Worm (Caenorhabditis elegans) whole organism, L4 larva: ENCODE results near the gene dpy-17.
A peak's percentile ranks its signal among the peaks of the same experiment; 100 is the strongest.

Source experiments
- F10B5.3 ChIP-seq: sonication (generic microtip); optimal IDR thresholded peaks from 2 replicates; lab custom pipeline; 2016; ENCODE audit warnings: mild to moderate bottlenecking, missing genetic modification characterization, missing compliant biosample characterization
- F26F4.8 ChIP-seq: fragments of 200-800 bp; sonication (Bioruptor generic); conservative IDR thresholded peaks from 2 replicates; pipeline ENCODE4 v1.3.6; 2022; ENCODE audit warnings: missing genetic modification characterization, missing compliant biosample characterization
- F37D6.2 ChIP-seq: sonication (generic microtip); optimal IDR thresholded peaks from 2 replicates; lab custom pipeline; 2016; ENCODE audit warnings: mild to moderate bottlenecking, missing genetic modification characterization, missing compliant biosample characterization
- F44E2.7 ChIP-seq: fragments of 200-800 bp; sonication (Bioruptor generic); IDR thresholded peaks from 2 replicates; pipeline ENCODE4 v2.1.2; 2022; ENCODE audit warnings: missing genetic modification characterization, missing compliant biosample characterization
- T20F7.1 ChIP-seq: fragments of 200-800 bp; sonication (Bioruptor generic); optimal IDR thresholded peaks from 2 replicates; lab custom pipeline; 2018; ENCODE audit warnings: mild to moderate bottlenecking, missing genetic modification characterization, missing compliant biosample characterization
- T26A8.4 ChIP-seq: fragments of 200-800 bp; sonication (Bioruptor generic); IDR thresholded peaks from 2 replicates; pipeline ENCODE4 v1.3.6; 2022; ENCODE audit warnings: missing genetic modification characterization, missing compliant biosample characterization
- Y105C5A.15 ChIP-seq: fragments of 200-800 bp; sonication (Bioruptor generic); IDR thresholded peaks from 2 replicates; pipeline ENCODE4 v1.3.6; 2022; ENCODE audit warnings: missing genetic modification characterization, missing compliant biosample characterization
- ZK546.5 ChIP-seq, 2 experiments: sonication (generic microtip); optimal IDR thresholded peaks; 2 replicates each; lab custom pipeline; 2017; ENCODE audit warnings: missing biosample characterization in 2 of 2, missing genetic modification characterization in 2 of 2
- ama-1 ChIP-seq: fragments of 150-350 bp; optimal IDR thresholded peaks from 2 replicates; lab custom pipeline; 2014; ENCODE audit warnings: inconsistent platforms, mixed read lengths
- ceh-20 ChIP-seq: fragments of 200-800 bp; sonication (Bioruptor generic); IDR thresholded peaks from 2 replicates; pipeline ENCODE4 v1.3.6; 2022; ENCODE audit warnings: missing genetic modification reagents, missing genetic modification characterization, missing compliant biosample characterization
- ceh-44 ChIP-seq: fragments of 200-800 bp; sonication (Bioruptor generic); IDR thresholded peaks from 2 replicates; pipeline ENCODE4 v1.3.6; 2022; ENCODE audit warnings: missing genetic modification reagents, missing genetic modification characterization, missing compliant biosample characterization
- cey-2 ChIP-seq: sonication (generic microtip); optimal IDR thresholded peaks from 3 replicates; lab custom pipeline; 2017; ENCODE audit warnings: missing genetic modification characterization, mild to moderate bottlenecking, missing compliant biosample characterization, antibody characterized with exemption, borderline replicate concordance; ENCODE audit not compliant: insufficient read depth
- daf-19 ChIP-seq: fragments of 200-800 bp; sonication (Bioruptor generic); conservative IDR thresholded peaks from 2 replicates; pipeline ENCODE4 v1.3.6; 2022; ENCODE audit warnings: missing genetic modification characterization, missing compliant biosample characterization
- dmd-6 ChIP-seq: fragments of 200-800 bp; sonication (Bioruptor generic); IDR thresholded peaks from 2 replicates; pipeline ENCODE4 v1.3.6; 2022; ENCODE audit warnings: missing genetic modification reagents, missing genetic modification characterization, missing compliant biosample characterization
- dpl-1 ChIP-seq: fragments of 150-350 bp; optimal IDR thresholded peaks from 2 replicates; lab custom pipeline; 2014; ENCODE audit warnings: missing biosample characterization, missing genetic modification reagents, missing genetic modification characterization
- duxl-1 ChIP-seq: sonication (generic microtip); optimal IDR thresholded peaks from 2 replicates; lab custom pipeline; 2016; ENCODE audit warnings: mild to moderate bottlenecking, missing genetic modification characterization, moderate library complexity, missing compliant biosample characterization; ENCODE audit not compliant: poor library complexity
- dve-1 ChIP-seq: sonication (generic microtip); optimal IDR thresholded peaks from 2 replicates; lab custom pipeline; 2017; ENCODE audit warnings: antibody characterized with exemption, mild to moderate bottlenecking, missing genetic modification characterization, missing compliant biosample characterization; ENCODE audit not compliant: insufficient read depth
- egl-27 ChIP-seq: sonication (generic microtip); optimal IDR thresholded peaks from 3 replicates; lab custom pipeline; 2017; ENCODE audit warnings: missing biosample characterization, missing genetic modification reagents, missing genetic modification characterization
- gei-8 ChIP-seq: fragments of 200-800 bp; sonication (Bioruptor generic); optimal IDR thresholded peaks from 2 replicates; lab custom pipeline; 2018; ENCODE audit warnings: mild to moderate bottlenecking, missing genetic modification characterization, missing compliant biosample characterization
- hlh-11 ChIP-seq: fragments of 200-800 bp; sonication (Bioruptor generic); optimal IDR thresholded peaks from 2 replicates; lab custom pipeline; 2018; ENCODE audit warnings: mild to moderate bottlenecking, missing genetic modification characterization, missing compliant biosample characterization
- jun-1 ChIP-seq: fragments of 150-350 bp; optimal IDR thresholded peaks from 2 replicates; lab custom pipeline; 2014; ENCODE audit warnings: missing biosample characterization, missing genetic modification reagents, missing genetic modification characterization
- lim-7 ChIP-seq: fragments of 200-800 bp; sonication (Bioruptor generic); IDR thresholded peaks from 2 replicates; pipeline ENCODE4 v1.3.6; 2022; ENCODE audit warnings: missing genetic modification characterization, missing compliant biosample characterization
- lin-15B ChIP-seq: fragments of 150-350 bp; sonication (generic microtip); optimal IDR thresholded peaks from 3 replicates; lab custom pipeline; 2014; ENCODE audit warnings: missing biosample characterization, missing genetic modification characterization
- lir-3 ChIP-seq: sonication (generic microtip); optimal IDR thresholded peaks from 2 replicates; lab custom pipeline; 2016; ENCODE audit warnings: mild to moderate bottlenecking, missing genetic modification characterization, missing compliant biosample characterization
- lsy-2 ChIP-seq, 2 experiments: fragments of 150-350 bp in 1 of 2; sonication (generic microtip) in 1 of 2; optimal IDR thresholded peaks; 2 replicates each; lab custom pipeline; 2014 to 2017; ENCODE audit warnings: missing biosample characterization in 2 of 2, missing genetic modification characterization in 2 of 2
- madf-9 ChIP-seq: fragments of 200-800 bp; sonication (Bioruptor generic); conservative IDR thresholded peaks from 2 replicates; pipeline ENCODE4 v1.3.6; 2022; ENCODE audit warnings: missing genetic modification reagents, missing genetic modification characterization, missing compliant biosample characterization
- mdt-29 ChIP-seq: fragments of 200-800 bp; sonication (Bioruptor generic); IDR thresholded peaks from 2 replicates; pipeline ENCODE4 v1.3.6; 2022; ENCODE audit warnings: missing genetic modification reagents, missing genetic modification characterization, missing compliant biosample characterization
- mxl-2 ChIP-seq: fragments of 200-800 bp; sonication (Bioruptor generic); conservative IDR thresholded peaks from 2 replicates; pipeline ENCODE4 v1.3.6; 2022; ENCODE audit warnings: missing genetic modification reagents, missing genetic modification characterization, missing compliant biosample characterization
- nhr-10 ChIP-seq: fragments of 150-350 bp; optimal IDR thresholded peaks from 2 replicates; lab custom pipeline; 2014; ENCODE audit warnings: missing biosample characterization, missing genetic modification characterization
- nhr-102 ChIP-seq: sonication (generic microtip); optimal IDR thresholded peaks from 2 replicates; lab custom pipeline; 2016; ENCODE audit warnings: mild to moderate bottlenecking, missing genetic modification characterization, moderate library complexity, missing compliant biosample characterization
- nhr-11 ChIP-seq: fragments of 150-350 bp; optimal IDR thresholded peaks from 2 replicates; lab custom pipeline; 2014; ENCODE audit warnings: missing biosample characterization, missing genetic modification characterization
- nhr-237 ChIP-seq: sonication (generic microtip); optimal IDR thresholded peaks from 2 replicates; lab custom pipeline; 2017; ENCODE audit warnings: missing biosample characterization, missing genetic modification characterization
- nhr-25 ChIP-seq: sonication (generic microtip); optimal IDR thresholded peaks from 2 replicates; lab custom pipeline; 2017; ENCODE audit warnings: missing genetic modification characterization, mild to moderate bottlenecking, missing compliant biosample characterization, antibody characterized with exemption, moderate library complexity, borderline replicate concordance; ENCODE audit not compliant: insufficient read depth
- nhr-41 ChIP-seq: fragments of 200-800 bp; sonication (Bioruptor generic); IDR thresholded peaks from 2 replicates; pipeline ENCODE4 v1.3.6; 2022; ENCODE audit warnings: missing genetic modification reagents, missing genetic modification characterization, missing compliant biosample characterization
- nhr-42 ChIP-seq: fragments of 200-800 bp; sonication (Bioruptor generic); IDR thresholded peaks from 2 replicates; pipeline ENCODE4 v1.3.6; 2022; ENCODE audit warnings: missing genetic modification characterization, missing compliant biosample characterization
- nhr-48 ChIP-seq: sonication (generic microtip); optimal IDR thresholded peaks from 2 replicates; lab custom pipeline; 2016; ENCODE audit warnings: mild to moderate bottlenecking, missing genetic modification characterization, missing compliant biosample characterization
- pqm-1 ChIP-seq: sonication (generic microtip); optimal IDR thresholded peaks from 2 replicates; lab custom pipeline; 2017; ENCODE audit warnings: missing biosample characterization, missing genetic modification characterization
- rbr-2 ChIP-seq: sonication (generic microtip); optimal IDR thresholded peaks from 2 replicates; lab custom pipeline; 2016; ENCODE audit warnings: missing genotype, missing genetic modification characterization, missing compliant biosample characterization
- sdz-12 ChIP-seq: fragments of 200-800 bp; sonication (Bioruptor generic); optimal IDR thresholded peaks from 2 replicates; lab custom pipeline; 2018; ENCODE audit warnings: mild to moderate bottlenecking, missing genetic modification characterization, missing compliant biosample characterization
- snpc-1.2 ChIP-seq: fragments of 200-800 bp; sonication (Bioruptor generic); IDR thresholded peaks from 2 replicates; pipeline ENCODE4 v1.3.6; 2022; ENCODE audit warnings: missing genetic modification reagents, missing genetic modification characterization, missing compliant biosample characterization
- spr-3 ChIP-seq: fragments of 200-800 bp; sonication (Bioruptor generic); optimal IDR thresholded peaks from 2 replicates; lab custom pipeline; 2018; ENCODE audit warnings: mild to moderate bottlenecking, missing genetic modification characterization, missing compliant biosample characterization
- vab-7 ChIP-seq: fragments of 200-800 bp; sonication (Bioruptor generic); IDR thresholded peaks from 2 replicates; pipeline ENCODE4 v1.3.6; 2022; ENCODE audit warnings: missing genetic modification reagents, missing genetic modification characterization, missing compliant biosample characterization
- zag-1 ChIP-seq: fragments of 150-350 bp; optimal IDR thresholded peaks from 2 replicates; lab custom pipeline; 2014; ENCODE audit warnings: missing biosample characterization, missing genetic modification characterization
- zfp-3 ChIP-seq: fragments of 200-800 bp; sonication (Bioruptor generic); conservative IDR thresholded peaks from 2 replicates; pipeline ENCODE4 v1.3.6; 2022; ENCODE audit warnings: missing genetic modification reagents, missing genetic modification characterization, missing compliant biosample characterization
- zip-11 ChIP-seq: fragments of 200-800 bp; sonication (Bioruptor generic); IDR thresholded peaks from 2 replicates; pipeline ENCODE4 v1.3.6; 2022; ENCODE audit warnings: missing genetic modification characterization, missing compliant biosample characterization
- ztf-7 ChIP-seq: fragments of 150-350 bp; optimal IDR thresholded peaks from 2 replicates; lab custom pipeline; 2014; ENCODE audit warnings: missing biosample characterization, missing genetic modification characterization

Gene dpy-17

DNA sequence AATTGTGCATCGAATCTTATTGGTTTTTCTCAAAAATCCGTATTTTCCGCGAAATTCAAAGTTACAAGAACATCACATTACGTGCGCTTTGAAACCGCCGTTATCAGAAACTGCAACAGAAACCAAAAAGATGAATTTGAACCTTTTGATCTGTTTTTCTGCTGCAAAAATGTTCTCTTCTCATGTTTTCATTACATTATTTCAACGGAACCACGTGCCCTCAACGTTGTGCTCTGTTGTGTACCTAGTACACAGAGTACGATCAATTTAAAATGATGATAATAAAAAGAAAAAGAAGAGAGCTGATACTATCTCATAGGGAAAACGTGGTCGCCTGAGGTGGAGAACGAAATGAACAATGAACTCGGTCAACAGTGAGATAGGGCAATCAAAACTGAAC lies 29.1 kb upstream of the dpy-17 start (continued):
- TF ChIP-seq lsy-2 (tag; optimal IDR thresholded peaks at IDR 0.05; lab: Kevin White, UChicago) = peak in 1 of 2 experiments; percentile 75
- TF ChIP-seq F44E2.7 (GFP tag; lab: Robert Waterston, UW) = no peak
- TF ChIP-seq pqm-1 (tag; lab: Kevin White, UChicago) = peak; percentile 64
- no peak for TF ChIP-seq ZK546.5 (tag; optimal IDR thresholded peaks at IDR 0.05; lab: Kevin White, UChicago)
- TF ChIP-seq nhr-102 = peak; percentile 53
- no peak for TF ChIP-seq spr-3 (GFP tag; lab: Kevin White, UChicago)

DNA sequence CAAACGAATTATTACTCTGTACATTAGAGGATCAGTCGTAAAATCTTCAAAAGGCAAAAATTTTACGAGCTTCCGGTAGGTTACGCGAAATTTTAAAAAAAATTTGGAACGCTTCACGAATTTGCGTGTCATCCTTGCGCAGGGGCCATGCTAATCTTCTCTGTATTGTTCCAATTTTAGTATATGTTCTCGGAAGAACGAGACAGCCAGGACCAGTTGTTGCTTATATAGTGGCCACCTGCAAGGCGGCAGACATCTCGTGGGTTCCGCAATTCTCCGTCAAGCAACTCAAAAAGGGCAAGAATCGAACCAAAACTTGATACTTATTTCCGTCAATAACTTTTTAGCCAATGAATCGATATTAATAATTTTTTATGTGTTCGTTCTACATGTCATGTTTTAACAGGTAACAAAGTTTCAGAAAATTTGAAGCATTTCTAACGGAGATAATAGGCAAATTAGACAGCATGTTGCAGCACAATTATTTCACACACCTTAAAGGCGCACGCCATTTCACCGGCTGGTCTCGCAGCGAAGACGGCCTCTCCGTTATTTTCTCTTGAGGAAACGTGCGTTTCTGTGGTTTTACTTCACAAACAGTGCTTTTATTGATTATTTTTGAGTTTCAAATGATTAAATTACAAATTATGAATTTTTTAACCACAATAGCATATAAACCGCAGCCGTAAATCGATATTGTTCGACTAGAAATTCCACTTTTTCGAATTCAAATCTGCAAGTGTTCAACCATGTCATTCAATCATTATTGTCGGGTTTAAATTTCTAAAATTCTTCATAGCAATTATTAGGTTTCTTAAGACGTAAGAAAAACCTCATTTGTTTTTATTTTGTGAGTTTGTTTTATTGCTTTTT lies 26.2 kb upstream of the dpy-17 start:
- TF ChIP-seq ceh-44 (GFP tag; lab: Robert Waterston, UW) = peak; percentile 81
- TF ChIP-seq ztf-7 (tag; lab: Kevin White, UChicago) = peak; percentile 85
- peak; percentile 90 for TF ChIP-seq rbr-2 (tag; lab: Kevin White, UChicago)
- no peak for TF ChIP-seq zag-1 (tag; lab: Kevin White, UChicago)
- TF ChIP-seq duxl-1 = peak; percentile 87
- TF ChIP-seq nhr-237 (tag; lab: Kevin White, UChicago) = no peak
- TF ChIP-seq mdt-29 (GFP tag; lab: Robert Waterston, UW) = peak; percentile 84; the same call in 1 of the 2 replicates
- 0 out of 2 replicates have a peak, but pooled peaks have one; percentile 58 for TF ChIP-seq mxl-2 (GFP tag; lab: Robert Waterston, UW)
- peak; percentile 83 for TF ChIP-seq hlh-11 (tag; lab: Kevin White, UChicago)
- no peak for TF ChIP-seq egl-27 (tag; lab: Kevin White, UChicago)
- peak; percentile 61 for TF ChIP-seq nhr-41 (GFP tag; lab: Robert Waterston, UW)
- peak; percentile 83 for TF ChIP-seq F10B5.3 (tag; lab: Kevin White, UChicago)
- peak; percentile 84 for TF ChIP-seq dve-1 (tag; lab: Kevin White, UChicago)
- TF ChIP-seq F26F4.8 = peak; percentile 92
- TF ChIP-seq cey-2 (tag; lab: Kevin White, UChicago) = no peak
- TF ChIP-seq madf-9 (GFP tag; lab: Robert Waterston, UW) = peak; percentile 84
- peak; percentile 79 for TF ChIP-seq ceh-20 (GFP tag; lab: Robert Waterston, UW)
- peak; percentile 67 for TF ChIP-seq sdz-12
- peak; percentile 82 for TF ChIP-seq vab-7 (GFP tag; lab: Robert Waterston, UW)
- TF ChIP-seq lin-15B (tag; lab: Kevin White, UChicago) = no peak
- TF ChIP-seq spr-3 (GFP tag; lab: Kevin White, UChicago) = peak; percentile 73
- no peak for TF ChIP-seq nhr-10 (tag; lab: Kevin White, UChicago)
- peak; percentile 90 for TF ChIP-seq gei-8
- TF ChIP-seq Y105C5A.15 (GFP tag; lab: Robert Waterston, UW) = peak; percentile 72; the same call in 1 of the 2 replicates
- peak; percentile 67 for TF ChIP-seq dmd-6 (GFP tag; lab: Robert Waterston, UW)
- no peak for TF ChIP-seq ZK546.5 (tag; optimal IDR thresholded peaks at IDR 0.05; lab: Kevin White, UChicago)
- TF ChIP-seq F37D6.2 (tag; lab: Kevin White, UChicago) = peak; percentile 75
- TF ChIP-seq nhr-11 (tag; lab: Kevin White, UChicago) = no peak
- TF ChIP-seq dpl-1 (GFP tag; lab: Kevin White, UChicago) = peak; percentile 47
- no peak for TF ChIP-seq pqm-1 (tag; lab: Kevin White, UChicago)
- TF ChIP-seq snpc-1.2 (GFP tag; lab: Robert Waterston, UW) = peak; percentile 86
- peak; percentile 38 for TF ChIP-seq jun-1
- TF ChIP-seq nhr-42 (GFP tag; lab: Robert Waterston, UW) = peak; percentile 93
- TF ChIP-seq T20F7.1 (GFP tag; lab: Kevin White, UChicago) = peak; percentile 79
- peak; percentile 95 for TF ChIP-seq T26A8.4 (GFP tag; lab: Robert Waterston, UW)
- TF ChIP-seq nhr-25 (tag; lab: Kevin White, UChicago) = peak; percentile 61
- 0 out of 2 replicates have a peak, but pooled peaks have one; percentile 28 for TF ChIP-seq zip-11 (GFP tag; lab: Robert Waterston, UW)
- TF ChIP-seq nhr-48 (tag; lab: Kevin White, UChicago) = peak; percentile 86
- peak; percentile 82 for TF ChIP-seq lir-3 (tag; lab: Kevin White, UChicago)
- peak; percentile 83 for TF ChIP-seq lim-7 (GFP tag; lab: Robert Waterston, UW)
- peak; percentile 87 for TF ChIP-seq daf-19 (GFP tag; lab: Robert Waterston, UW)
- peak; percentile 41 for TF ChIP-seq ama-1 (lab: Kevin White, UChicago)
- peak; percentile 86 for TF ChIP-seq zfp-3 (GFP tag; lab: Robert Waterston, UW)
